Worm (Caenorhabditis elegans): ENCODE results near the gene coa-3.
A peak's percentile ranks its signal among the peaks of the same experiment; 100 is the strongest.

Gene coa-3

DNA sequence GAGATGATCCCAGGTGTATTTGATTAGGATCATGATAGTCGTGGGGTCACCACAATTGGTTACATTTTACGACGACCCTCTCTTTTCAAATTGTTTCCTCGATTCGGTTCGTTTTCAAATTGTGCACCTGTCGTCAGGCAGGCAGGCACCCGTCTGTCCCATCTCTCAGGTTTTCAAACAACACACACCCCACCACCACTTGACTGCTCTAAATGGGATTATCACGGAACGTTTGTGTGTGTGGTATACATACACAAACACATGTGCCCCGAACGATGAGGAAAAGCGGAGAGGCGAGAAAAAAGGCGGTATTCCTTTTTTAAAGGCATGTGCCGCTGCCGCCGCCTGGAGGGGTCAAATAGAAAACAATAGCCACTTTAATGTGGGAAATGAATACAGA lies 17.1 kb downstream of the coa-3 start:
- TF ChIP-seq aly-2 (tag; optimal IDR thresholded peaks at IDR 0.05) (no peak), unc-62 (GFP tag; optimal IDR thresholded peaks at IDR 0.05) (no peak)

DNA sequence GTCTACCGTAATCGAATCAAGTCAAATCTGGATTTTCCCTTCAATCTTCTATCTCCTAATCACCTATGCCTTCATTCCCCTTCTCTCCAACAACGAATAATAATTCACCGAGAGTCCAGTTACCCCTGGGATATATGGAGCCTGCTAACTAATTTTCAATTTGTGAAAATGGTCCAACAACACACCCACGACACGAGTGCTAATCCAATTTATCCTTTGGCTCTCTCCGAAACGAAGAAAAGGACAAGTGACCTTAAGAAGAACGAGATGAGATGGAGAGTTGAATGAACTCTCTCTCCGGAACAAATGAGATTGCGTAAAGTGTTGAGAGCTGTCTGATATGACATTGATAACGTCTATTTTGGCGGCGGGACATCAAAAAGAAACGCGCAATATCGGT lies 18.1 kb downstream of the coa-3 start:
- TF ChIP-seq nfya-1 (tag; optimal IDR thresholded peaks at IDR 0.05; ENCODE audit: insufficient read depth): no peak

DNA sequence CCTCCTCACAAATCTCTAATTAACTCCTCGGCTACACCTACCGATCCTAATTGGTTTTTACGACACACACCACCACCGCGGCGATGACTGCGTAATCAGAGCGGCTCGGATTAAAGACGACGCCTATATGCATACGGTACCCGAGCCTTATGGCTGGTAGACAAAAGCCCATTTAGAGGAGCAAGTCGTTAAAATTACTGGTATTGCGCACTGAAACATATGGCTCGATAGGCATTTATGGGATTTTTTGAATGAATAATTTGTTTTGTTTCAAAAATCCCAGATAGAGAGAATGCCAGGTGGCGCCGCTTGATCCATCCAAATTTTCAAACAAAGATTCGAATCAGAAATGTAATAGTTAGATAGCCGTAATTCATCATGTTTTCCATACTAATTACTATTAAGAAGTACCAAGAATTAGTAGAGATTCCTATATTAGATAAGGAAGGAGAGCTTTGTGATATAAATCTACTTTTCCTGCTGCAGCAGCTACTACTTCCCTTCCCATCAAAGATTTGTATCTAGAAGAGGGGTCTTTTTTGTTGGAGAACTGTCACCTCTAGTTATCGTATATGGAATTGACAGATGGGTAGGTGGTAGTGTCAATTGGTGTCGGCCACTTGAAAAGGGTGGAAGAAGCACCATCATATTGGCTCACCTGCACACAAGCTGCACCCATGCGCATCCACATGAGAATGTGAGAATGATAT lies 19.1 kb downstream of the coa-3 start:
- TF ChIP-seq elt-1 (tag; optimal IDR thresholded peaks at IDR 0.05) (peak; percentile 83), pha-4 (tag; optimal IDR thresholded peaks at IDR 0.05) (no peak), nhr-12 (tag; optimal IDR thresholded peaks at IDR 0.05) (no peak)

- no peak for TF ChIP-seq nhr-23 (tag; optimal IDR thresholded peaks at IDR 0.05)
- no peak for TF ChIP-seq unc-62 (GFP tag; optimal IDR thresholded peaks at IDR 0.05)
- TF ChIP-seq ZK546.5 (tag; optimal IDR thresholded peaks at IDR 0.05): no peak
- TF ChIP-seq elt-2 (tag; optimal IDR thresholded peaks at IDR 0.05): no peak
- no peak for TF ChIP-seq pha-4 (tag; optimal IDR thresholded peaks at IDR 0.05)
- TF ChIP-seq hmg-11 (tag; optimal IDR thresholded peaks at IDR 0.05): no peak
- TF ChIP-seq daf-12 (tag; optimal IDR thresholded peaks at IDR 0.05): no peak
- TF ChIP-seq nhr-11 (tag; optimal IDR thresholded peaks at IDR 0.05): no peak
- TF ChIP-seq elt-1 (tag; optimal IDR thresholded peaks at IDR 0.05): no peak
- no peak for TF ChIP-seq ceh-16 (tag; optimal IDR thresholded peaks at IDR 0.05)
- no peak for TF ChIP-seq fos-1 (tag; optimal IDR thresholded peaks at IDR 0.05)
- no peak for TF ChIP-seq aly-2 (tag; optimal IDR thresholded peaks at IDR 0.05)
- no peak for TF ChIP-seq fkh-10 (GFP tag; optimal IDR thresholded peaks at IDR 0.05)
- TF ChIP-seq nhr-28 (tag; optimal IDR thresholded peaks at IDR 0.05): no peak
These were observed 21.3 kb downstream of the coa-3 start for ce11 chrII:4581090-4581489.

ce11 chrII:4579920-4580474 lies 22.4 kb downstream of the coa-3 start:
- no peak for TF ChIP-seq hmg-11 (tag; optimal IDR thresholded peaks at IDR 0.05)
- peak; percentile 77 for TF ChIP-seq pha-4 (tag; optimal IDR thresholded peaks at IDR 0.05)

DNA sequence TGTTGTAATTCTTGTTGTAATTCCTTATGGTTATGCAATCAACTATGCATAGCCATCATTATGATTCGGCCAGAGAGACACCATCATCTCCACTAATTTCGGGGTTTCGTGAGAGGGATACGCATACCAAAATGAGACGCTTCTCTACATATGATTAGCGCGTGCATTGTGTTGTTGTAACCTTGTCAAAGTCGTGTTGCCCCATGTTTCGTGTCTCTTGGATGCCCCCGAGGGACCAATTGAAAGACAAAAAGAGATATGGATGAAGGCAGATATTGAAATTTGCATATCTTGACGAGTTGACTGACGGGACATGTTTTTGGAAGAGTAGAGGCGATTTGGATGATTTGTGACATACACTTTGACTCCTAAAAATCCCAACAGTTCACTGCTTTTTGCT lies 23.1 kb downstream of the coa-3 start:
- no peak for TF ChIP-seq ztf-11 (tag; optimal IDR thresholded peaks at IDR 0.05)
- peak; percentile 58 for TF ChIP-seq unc-62 (GFP tag; optimal IDR thresholded peaks at IDR 0.05)
- TF ChIP-seq sea-2 (GFP tag; optimal IDR thresholded peaks at IDR 0.05): no peak
- no peak for TF ChIP-seq lin-39 (tag; optimal IDR thresholded peaks at IDR 0.05)

DNA sequence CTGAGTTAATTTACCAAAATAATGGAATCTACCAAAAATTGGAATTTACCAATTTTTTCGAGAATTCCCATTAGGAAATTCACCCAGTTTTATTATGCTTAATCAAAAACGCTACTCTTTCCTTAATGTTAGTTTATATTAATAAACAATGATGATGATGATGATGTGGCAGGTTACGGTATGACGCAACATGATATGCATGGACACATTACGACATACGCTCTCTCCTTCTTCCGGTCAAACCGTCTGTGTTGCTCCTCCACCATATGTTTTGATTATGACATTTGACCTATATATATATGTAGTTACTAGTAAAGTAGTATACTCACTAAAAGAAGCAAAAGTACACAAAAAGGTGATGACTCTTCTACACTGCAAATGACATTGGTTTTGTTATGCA lies 25.0 kb downstream of the coa-3 start:
- TF ChIP-seq lin-15B (tag; optimal IDR thresholded peaks at IDR 0.05) (no peak), tbx-2 (tag; optimal IDR thresholded peaks at IDR 0.05) (no peak), mdl-1 (tag; optimal IDR thresholded peaks at IDR 0.05) (no peak), hmg-11 (tag; optimal IDR thresholded peaks at IDR 0.05) (no peak), lin-39 (tag; optimal IDR thresholded peaks at IDR 0.05) (no peak), snpc-4 (tag; optimal IDR thresholded peaks at IDR 0.05) (no peak), nhr-43 (tag; optimal IDR thresholded peaks at IDR 0.05; ENCODE audit: poor library complexity, severe bottlenecking) (no peak), fkh-10 (GFP tag; optimal IDR thresholded peaks at IDR 0.05) (no peak)

- TF ChIP-seq lsy-12 (tag; optimal IDR thresholded peaks at IDR 0.05) (peak; percentile 25), lin-39 (tag; optimal IDR thresholded peaks at IDR 0.05) (peak; percentile 79), elt-3 (tag; optimal IDR thresholded peaks at IDR 0.05) (no peak), nhr-237 (tag; optimal IDR thresholded peaks at IDR 0.05) (no peak), sea-2 (GFP tag; optimal IDR thresholded peaks at IDR 0.05) (no peak)
These were observed 26.9 kb downstream of the coa-3 start for ce11 chrII:4575579-4575978.
